Fruit fly (Drosophila melanogaster) whole organism, embryonic: Measurements from ENCODE around the gene ato.

ENCODE experiments used
- Asciz ChIP-seq: fragments of 200-800 bp; sonication (Bioruptor generic); optimal IDR thresholded peaks from 2 replicates; lab custom pipeline; 2017; ENCODE audit warnings: missing biosample characterization, mild to moderate bottlenecking, missing genetic modification characterization, missing genetic modification reagents
- CG10267 ChIP-seq: fragments of 200-800 bp; sonication (Bioruptor generic); optimal IDR thresholded peaks from 2 replicates; lab custom pipeline; 2018; ENCODE audit warnings: missing biosample characterization, mild to moderate bottlenecking, missing genetic modification characterization, moderate library complexity
- CG11560 ChIP-seq: fragments of 200-800 bp; sonication (Bioruptor generic); IDR thresholded peaks from 3 replicates; pipeline ENCODE4 v1.3.6; 2022; ENCODE audit warnings: missing biosample characterization, missing genetic modification characterization
- CG12769 ChIP-seq: fragments of 200-800 bp; sonication (Bioruptor generic); optimal IDR thresholded peaks from 2 replicates; lab custom pipeline; 2019; ENCODE audit warnings: missing biosample characterization, mild to moderate bottlenecking, missing genetic modification characterization, moderate library complexity
- CG13894 ChIP-seq: fragments of 200-800 bp; sonication (Bioruptor generic); optimal IDR thresholded peaks from 3 replicates; lab custom pipeline; 2018; ENCODE audit warnings: missing biosample characterization, mild to moderate bottlenecking, missing genetic modification characterization, moderate library complexity
- CG15073 ChIP-seq: fragments of 200-800 bp; sonication (Bioruptor generic); optimal IDR thresholded peaks from 2 replicates; lab custom pipeline; 2016; ENCODE audit warnings: missing biosample characterization, missing genetic modification characterization
- CG16813 ChIP-seq: fragments of 200-800 bp; sonication (Bioruptor generic); IDR thresholded peaks from 3 replicates; pipeline ENCODE4 v1.3.6; 2022; ENCODE audit warnings: missing biosample characterization, missing genetic modification characterization; ENCODE audit not compliant: partially characterized antibody
- CG17361 ChIP-seq: fragments of 200-800 bp; sonication (Bioruptor generic); IDR thresholded peaks from 3 replicates; pipeline ENCODE4 v1.3.6; 2022; ENCODE audit warnings: missing biosample characterization, missing genetic modification characterization
- CG17612 ChIP-seq: fragments of 200-800 bp; sonication (Bioruptor generic); IDR thresholded peaks from 2 replicates; pipeline ENCODE4 v1.3.6; 2022; ENCODE audit warnings: missing biosample characterization, missing genetic modification characterization
- CG17829 ChIP-seq: fragments of 200-800 bp; optimal IDR thresholded peaks from 2 replicates; lab custom pipeline; 2019; ENCODE audit warnings: missing biosample characterization, mild to moderate bottlenecking, missing genetic modification characterization, moderate library complexity
- CG30020 ChIP-seq: fragments of 200-800 bp; optimal IDR thresholded peaks from 2 replicates; lab custom pipeline; 2019; ENCODE audit warnings: missing biosample characterization, mild to moderate bottlenecking, missing genetic modification characterization, moderate library complexity
- CG3163 ChIP-seq: fragments of 200-800 bp; sonication (Bioruptor generic); optimal IDR thresholded peaks from 3 replicates; lab custom pipeline; 2016; ENCODE audit warnings: missing biosample characterization, missing genetic modification characterization
- CG32767 ChIP-seq: fragments of 200-800 bp; sonication (Bioruptor generic); IDR thresholded peaks from 2 replicates; pipeline ENCODE4 v1.3.6; 2022; ENCODE audit warnings: missing biosample characterization, missing genetic modification characterization
- CG3281 ChIP-seq: fragments of 200-800 bp; sonication (Bioruptor generic); optimal IDR thresholded peaks from 3 replicates; lab custom pipeline; 2017; ENCODE audit warnings: missing biosample characterization, mild to moderate bottlenecking, missing genetic modification characterization
- CG33557 ChIP-seq: fragments of 200-800 bp; sonication (Bioruptor generic); optimal IDR thresholded peaks from 2 replicates; lab custom pipeline; 2019; ENCODE audit warnings: missing biosample characterization, mild to moderate bottlenecking, missing genetic modification characterization, moderate library complexity
- CG3407 ChIP-seq: fragments of 200-800 bp; sonication (Bioruptor generic); optimal IDR thresholded peaks from 2 replicates; lab custom pipeline; 2018; ENCODE audit warnings: missing biosample characterization, mild to moderate bottlenecking, missing genetic modification characterization
- CG7357 ChIP-seq: fragments of 200-800 bp; sonication (Bioruptor generic); IDR thresholded peaks from 3 replicates; pipeline ENCODE4 v1.3.6; 2022; ENCODE audit warnings: missing biosample characterization, missing genetic modification characterization
- CG8924 ChIP-seq: fragments of 200-800 bp; optimal IDR thresholded peaks from 3 replicates; lab custom pipeline; 2019; ENCODE audit warnings: missing biosample characterization, mild to moderate bottlenecking, missing genetic modification characterization, moderate library complexity
- CTCF ChIP-seq: fragments of 200-800 bp; sonication (Bioruptor generic); optimal IDR thresholded peaks from 2 replicates; lab custom pipeline; 2017; ENCODE audit warnings: missing biosample characterization, mild to moderate bottlenecking, missing genetic modification characterization, moderate library complexity
- Dek ChIP-seq: fragments of 200-800 bp; sonication (Bioruptor generic); optimal IDR thresholded peaks from 3 replicates; lab custom pipeline; 2019; ENCODE audit warnings: missing biosample characterization, mild to moderate bottlenecking, missing genetic modification characterization, moderate library complexity
- Eip74EF ChIP-seq, 2 experiments: fragments of 200-800 bp in 1 of 2; fragments of >200 bp in 1 of 2; sonication (Bioruptor generic) in 1 of 2; optimal IDR thresholded peaks; 2 replicates each; lab custom pipeline; 2017 to 2019; ENCODE audit warnings: missing biosample characterization in 2 of 2, missing genetic modification characterization in 2 of 2, mild to moderate bottlenecking in 1 of 2, moderate library complexity in 1 of 2
- Elba2 ChIP-seq: fragments of 200-800 bp; sonication (Bioruptor generic); optimal IDR thresholded peaks from 3 replicates; lab custom pipeline; 2016; ENCODE audit warnings: missing biosample characterization, missing genetic modification characterization
- Gsc ChIP-seq: fragments of 200-800 bp; sonication (Bioruptor generic); IDR thresholded peaks from 2 replicates; pipeline ENCODE4 v1.3.6; 2022; ENCODE audit warnings: missing biosample characterization, missing genetic modification characterization
- HHEX ChIP-seq: fragments of 200-800 bp; sonication (Bioruptor generic); optimal IDR thresholded peaks from 3 replicates; lab custom pipeline; 2017; ENCODE audit warnings: missing biosample characterization, mild to moderate bottlenecking, missing genetic modification characterization, missing genetic modification reagents
- NC2α ChIP-seq: fragments of 200-800 bp; sonication (Bioruptor generic); optimal IDR thresholded peaks from 2 replicates; lab custom pipeline; 2016; ENCODE audit warnings: missing biosample characterization, missing genetic modification characterization
- NC2β ChIP-seq: fragments of 200-800 bp; sonication (Bioruptor generic); optimal IDR thresholded peaks from 2 replicates; lab custom pipeline; 2016; ENCODE audit warnings: missing biosample characterization, missing genetic modification characterization
- Nf-YB ChIP-seq: fragments of 200-800 bp; sonication (Bioruptor generic); optimal IDR thresholded peaks from 3 replicates; lab custom pipeline; 2019; ENCODE audit warnings: missing biosample characterization, mild to moderate bottlenecking, missing genetic modification characterization, moderate library complexity
- TFAM ChIP-seq: fragments of 200-800 bp; sonication (Bioruptor generic); optimal IDR thresholded peaks from 2 replicates; lab custom pipeline; 2017; ENCODE audit warnings: missing biosample characterization, missing genetic modification characterization, inconsistent platforms
- abd-A ChIP-seq: fragments of 200-800 bp; sonication (Bioruptor generic); optimal IDR thresholded peaks from 3 replicates; lab custom pipeline; 2019; ENCODE audit warnings: missing biosample characterization, mild to moderate bottlenecking, missing genetic modification characterization, moderate library complexity
- bsh ChIP-seq, 2 experiments: fragments of 200-800 bp; sonication (Bioruptor generic); optimal IDR thresholded peaks; 2 replicates each; lab custom pipeline; 2017 to 2018; ENCODE audit warnings: mild to moderate bottlenecking in 2 of 2, missing biosample characterization in 2 of 2, missing genetic modification characterization in 2 of 2, moderate library complexity in 1 of 2
- chif ChIP-seq, 2 experiments: fragments of 200-800 bp; sonication (Bioruptor generic); optimal IDR thresholded peaks; 3 replicates each; lab custom pipeline; 2016; ENCODE audit warnings: missing biosample characterization in 2 of 2, missing genetic modification characterization in 2 of 2
- chm ChIP-seq: fragments of 200-800 bp; sonication (Bioruptor generic); IDR thresholded peaks from 2 replicates; pipeline ENCODE4 v1.3.6; 2022; ENCODE audit warnings: missing biosample characterization, missing genetic modification characterization
- fd64A ChIP-seq: fragments of 200-800 bp; sonication (Bioruptor generic); optimal IDR thresholded peaks from 3 replicates; lab custom pipeline; 2018; ENCODE audit warnings: missing biosample characterization, mild to moderate bottlenecking, missing genetic modification characterization
- gro ChIP-seq: fragments of 200-800 bp; sonication (Bioruptor generic); optimal IDR thresholded peaks from 2 replicates; lab custom pipeline; 2016; ENCODE audit warnings: missing biosample characterization, missing genetic modification characterization
- her ChIP-seq: fragments of 200-800 bp; sonication (Bioruptor generic); optimal IDR thresholded peaks from 2 replicates; lab custom pipeline; 2016; ENCODE audit warnings: missing biosample characterization, missing genetic modification characterization
- jigr1 ChIP-seq: fragments of 200-800 bp; sonication (Bioruptor generic); IDR thresholded peaks from 3 replicates; pipeline ENCODE4 v1.3.6; 2022; ENCODE audit warnings: missing biosample characterization, missing genetic modification characterization
- lab ChIP-seq: fragments of 200-800 bp; sonication (Bioruptor generic); optimal IDR thresholded peaks from 3 replicates; lab custom pipeline; 2017; ENCODE audit warnings: missing biosample characterization, missing genetic modification characterization, mild to moderate bottlenecking, moderate library complexity, missing genetic modification reagents
- lbe ChIP-seq: fragments of 200-800 bp; sonication (Bioruptor generic); optimal IDR thresholded peaks from 2 replicates; lab custom pipeline; 2016; ENCODE audit warnings: missing biosample characterization, mild to moderate bottlenecking, missing genetic modification characterization
- lilli ChIP-seq: fragments of 200-800 bp; sonication (Bioruptor generic); optimal IDR thresholded peaks from 3 replicates; lab custom pipeline; 2016; ENCODE audit warnings: missing biosample characterization, missing genetic modification characterization
- nmo ChIP-seq: fragments of 200-800 bp; sonication (Bioruptor generic); optimal IDR thresholded peaks from 2 replicates; lab custom pipeline; 2018; ENCODE audit warnings: missing biosample characterization, mild to moderate bottlenecking, missing genetic modification characterization, moderate library complexity
- pita ChIP-seq: fragments of 200-800 bp; sonication (Bioruptor generic); optimal IDR thresholded peaks from 2 replicates; lab custom pipeline; 2017; ENCODE audit warnings: missing biosample characterization, mild to moderate bottlenecking, missing genetic modification characterization
- ranshi ChIP-seq: fragments of 200-800 bp; sonication (Bioruptor generic); IDR thresholded peaks from 2 replicates; pipeline ENCODE4 v1.3.6; 2022; ENCODE audit warnings: missing biosample characterization, missing genetic modification characterization
- row ChIP-seq: fragments of 200-800 bp; sonication (Bioruptor generic); IDR thresholded peaks from 3 replicates; pipeline ENCODE4 v1.3.6; 2022; ENCODE audit warnings: missing biosample characterization, missing genetic modification characterization
- run ChIP-seq: fragments of 200-800 bp; sonication (Bioruptor generic); optimal IDR thresholded peaks from 3 replicates; lab custom pipeline; 2018; ENCODE audit warnings: missing biosample characterization, mild to moderate bottlenecking, missing genetic modification characterization
- sim ChIP-seq: fragments of 200-800 bp; sonication (Bioruptor generic); IDR thresholded peaks from 2 replicates; pipeline ENCODE4 v1.3.6; 2022; ENCODE audit warnings: missing biosample characterization, missing genetic modification characterization
- sr ChIP-seq: fragments of 200-800 bp; sonication (Bioruptor generic); IDR thresholded peaks from 3 replicates; pipeline ENCODE4 v1.3.6; 2022; ENCODE audit warnings: missing biosample characterization, missing genetic modification characterization
- ssp ChIP-seq: fragments of 200-800 bp; sonication (Bioruptor generic); IDR thresholded peaks from 2 replicates; pipeline ENCODE4 v1.3.6; 2022; ENCODE audit warnings: missing biosample characterization, missing genetic modification characterization
- stwl ChIP-seq: fragments of 200-800 bp; sonication (Bioruptor generic); optimal IDR thresholded peaks from 3 replicates; lab custom pipeline; 2018; ENCODE audit warnings: missing biosample characterization, mild to moderate bottlenecking, missing genetic modification characterization, moderate library complexity
- tgo ChIP-seq: fragments of 200-800 bp; sonication (Bioruptor generic); IDR thresholded peaks from 3 replicates; pipeline ENCODE4 v1.3.6; 2022; ENCODE audit warnings: missing biosample characterization, missing genetic modification characterization
- tx ChIP-seq: fragments of 200-800 bp; sonication (Bioruptor generic); optimal IDR thresholded peaks from 2 replicates; lab custom pipeline; 2016; ENCODE audit warnings: missing biosample characterization, missing genetic modification characterization
- usp ChIP-seq: fragments of >200 bp; optimal IDR thresholded peaks from 2 replicates; lab custom pipeline; 2017; ENCODE audit warnings: missing biosample characterization, missing genetic modification characterization
- zf30C ChIP-seq: fragments of 200-800 bp; sonication (Bioruptor generic); optimal IDR thresholded peaks from 3 replicates; lab custom pipeline; 2018; ENCODE audit warnings: missing biosample characterization, mild to moderate bottlenecking, missing genetic modification characterization
- zfh1 ChIP-seq: fragments of 200-800 bp; sonication (Bioruptor generic); IDR thresholded peaks from 3 replicates; pipeline ENCODE4 v1.3.6; 2022; ENCODE audit warnings: missing biosample characterization, missing genetic modification characterization

ato gene

DNA sequence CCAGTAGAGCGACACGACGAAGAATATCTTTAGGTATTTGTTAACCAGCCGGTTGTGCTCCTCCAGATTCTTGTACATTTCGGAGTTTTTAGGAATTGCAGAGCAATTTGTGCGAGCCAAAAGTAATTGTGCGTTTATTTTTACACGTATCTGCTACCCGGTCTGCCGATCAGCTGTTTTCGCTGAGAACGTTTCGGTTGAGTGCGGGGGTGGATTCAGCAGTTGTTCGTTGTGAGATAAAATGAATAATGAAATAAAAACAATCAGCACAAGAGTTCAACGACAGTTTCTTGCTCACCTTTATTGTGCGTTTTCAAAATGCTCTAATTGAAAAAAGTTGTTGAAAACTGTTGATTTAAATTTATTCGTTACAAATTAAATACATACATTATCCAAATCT, 26.0 kb downstream of the ato start, which contains the start of gene nac (continued):
- TF ChIP-seq chm (no peak), lab (GFP tag; lab: Kevin White, UChicago) (no peak), sim (GFP tag; lab: Robert Waterston, UW) (no peak), CG17829 (tag; lab: Kevin White, UChicago) (no peak), ssp (no peak), stwl (tag; lab: Kevin White, UChicago) (no peak), lilli (GFP tag; lab: Kevin White, UChicago) (peak; percentile 41), tgo (no peak), CG30020 (no peak), CG11560 (tag; lab: Robert Waterston, UW) (no peak), CG13894 (tag; lab: Kevin White, UChicago) (no peak), Asciz (GFP tag; lab: Kevin White, UChicago) (no peak), TFAM (GFP tag; lab: Kevin White, UChicago) (no peak), CTCF (no peak), CG3407 (no peak), Nf-YB (no peak), CG33557 (GFP tag; lab: Kevin White, UChicago) (no peak), jigr1 (GFP tag; lab: Robert Waterston, UW) (no peak), gro (GFP tag; lab: Kevin White, UChicago) (no peak), nmo (GFP tag; lab: Kevin White, UChicago) (no peak), zf30C (GFP tag; lab: Kevin White, UChicago) (no peak), Eip74EF (GFP tag; optimal IDR thresholded peaks at IDR 0.05; lab: Kevin White, UChicago) (no peak), run (no peak), CG17612 (GFP tag; lab: Robert Waterston, UW) (no peak), pita (GFP tag; lab: Kevin White, UChicago) (no peak), zfh1 (GFP tag; lab: Robert Waterston, UW) (no peak), sr (no peak), ranshi (no peak), CG17361 (no peak), lbe (GFP tag; lab: Kevin White, UChicago) (no peak), CG7357 (no peak), CG3163 (GFP tag; lab: Kevin White, UChicago) (no peak), abd-A (tag; lab: Kevin White, UChicago) (no peak), chif (GFP tag; optimal IDR thresholded peaks at IDR 0.05; lab: Kevin White, UChicago) (no peak), Dek (tag; lab: Kevin White, UChicago) (no peak), row (peak; percentile 94), CG15073 (GFP tag; lab: Kevin White, UChicago) (no peak), CG16813 (GFP tag; lab: Robert Waterston, UW) (no peak), CG32767 (GFP tag; lab: Robert Waterston, UW) (no peak), CG8924 (tag; lab: Kevin White, UChicago) (no peak), bsh (GFP tag; optimal IDR thresholded peaks at IDR 0.05; lab: Kevin White, UChicago) (no peak), Gsc (GFP tag; lab: Robert Waterston, UW) (no peak), HHEX (GFP tag; lab: Kevin White, UChicago) (no peak), tx (GFP tag; lab: Kevin White, UChicago) (no peak), her (no peak), CG12769 (no peak), NC2α (GFP tag; lab: Kevin White, UChicago) (no peak), Elba2 (GFP tag; lab: Kevin White, UChicago) (no peak), CG3281 (GFP tag; lab: Kevin White, UChicago) (peak; percentile 8), fd64A (GFP tag; lab: Kevin White, UChicago) (no peak), CG10267 (tag; lab: Kevin White, UChicago) (no peak), usp (GFP tag; lab: Kevin White, UChicago) (no peak), NC2β (no peak)
